Worm (Caenorhabditis elegans): Measurements from ENCODE around the gene K12H4.7.

- TF ChIP-seq ama-1 (optimal IDR thresholded peaks at IDR 0.05) (no peak), nhr-11 (tag; optimal IDR thresholded peaks at IDR 0.05) (no peak), Y22D7AL.16 (tag; optimal IDR thresholded peaks at IDR 0.05) (no peak), lin-11 (tag; optimal IDR thresholded peaks at IDR 0.05) (no peak), dmd-4 (tag; optimal IDR thresholded peaks at IDR 0.05; ENCODE audit: borderline replicate concordance) (no peak), K09A11.1 (tag; optimal IDR thresholded peaks at IDR 0.05; ENCODE audit: insufficient read depth) (no peak), tbx-2 (tag; optimal IDR thresholded peaks at IDR 0.05) (no peak)
Observed at ce11 chrIII:8067798-8068197, 16.9 kb upstream of the K12H4.7 start.
